Worm (Caenorhabditis elegans): ENCODE results near the gene act-4.

Gene act-4

ce11 chrX:4969228-4969627, 8.8 kb downstream of the act-4 start, which contains the start of gene M03F4.6:
Gene M03F4.6, minus strand, starts transcription at chrX:4969328.
- peak; percentile 57 for TF ChIP-seq php-3 (GFP tag; IDR thresholded peaks at IDR 0.05)
- peak; percentile 64; the same call in 1 of the 2 replicates for TF ChIP-seq tra-1 (GFP tag; IDR thresholded peaks at IDR 0.05)
- TF ChIP-seq sdz-12 (GFP tag; optimal IDR thresholded peaks at IDR 0.05) = no peak
- TF ChIP-seq jun-1 (tag; optimal IDR thresholded peaks at IDR 0.05) = no peak
- peak; percentile 92 for TF ChIP-seq zfp-3 (GFP tag; conservative IDR thresholded peaks at IDR 0.05)
- peak in 1 of 2 experiments; percentile 56 for TF ChIP-seq lsy-2 (tag; optimal IDR thresholded peaks at IDR 0.05)
- TF ChIP-seq lin-29 (GFP tag; IDR thresholded peaks at IDR 0.05) = 0 out of 2 replicates have a peak, but pooled peaks have one; percentile 23
- TF ChIP-seq lin-38 (GFP tag; IDR thresholded peaks at IDR 0.05) = peak; percentile 43
- peak; percentile 42 for TF ChIP-seq dmd-6 (GFP tag; IDR thresholded peaks at IDR 0.05)
- TF ChIP-seq duxl-1 (tag; optimal IDR thresholded peaks at IDR 0.05; ENCODE audit: poor library complexity) = peak; percentile 63
- TF ChIP-seq dve-1 (tag; optimal IDR thresholded peaks at IDR 0.05; ENCODE audit: insufficient read depth) = peak; percentile 41
- TF ChIP-seq ceh-20 (GFP tag; IDR thresholded peaks at IDR 0.05) = peak; percentile 37; the same call in 1 of the 2 replicates
- TF ChIP-seq nhr-42 (GFP tag; IDR thresholded peaks at IDR 0.05) = 0 out of 2 replicates have a peak, but pooled peaks have one; percentile 58
- TF ChIP-seq pqm-1 (tag; optimal IDR thresholded peaks at IDR 0.05) = no peak
- TF ChIP-seq T26A8.4 (GFP tag; IDR thresholded peaks at IDR 0.05) = peak; percentile 87
- TF ChIP-seq mxl-3 (GFP tag; optimal IDR thresholded peaks at IDR 0.05) = peak; percentile 57
- no peak for TF ChIP-seq mdl-1 (tag; optimal IDR thresholded peaks at IDR 0.05)
- peak; percentile 55; the same call in 1 of the 2 replicates for TF ChIP-seq hmg-1.1 (GFP tag; IDR thresholded peaks at IDR 0.05)
- peak; percentile 22 for TF ChIP-seq mep-1 (tag; optimal IDR thresholded peaks at IDR 0.05)
- peak; percentile 88 for TF ChIP-seq aha-1 (tag)
- 0 out of 2 replicates have a peak, but pooled peaks have one; percentile 46 for TF ChIP-seq mdt-29 (GFP tag; IDR thresholded peaks at IDR 0.05)
- peak; percentile 1 for TF ChIP-seq lin-13 (GFP tag; optimal IDR thresholded peaks at IDR 0.05)
- no peak for TF ChIP-seq F37D6.2 (tag; optimal IDR thresholded peaks at IDR 0.05)
- TF ChIP-seq nhr-102 (tag; optimal IDR thresholded peaks at IDR 0.05) = peak; percentile 46
- TF ChIP-seq arid-1 (GFP tag; conservative IDR thresholded peaks at IDR 0.05) = peak; percentile 59
- TF ChIP-seq ctbp-1 (GFP tag; IDR thresholded peaks at IDR 0.05) = no peak
- TF ChIP-seq spr-1 (tag; optimal IDR thresholded peaks at IDR 0.05) = no peak
- peak; percentile 65 for TF ChIP-seq Y75B8A.6 (GFP tag; IDR thresholded peaks at IDR 0.05)
- peak; percentile 3 for TF ChIP-seq mes-2 (tag; optimal IDR thresholded peaks at IDR 0.05; ENCODE audit: poor library complexity, severe bottlenecking)
- TF ChIP-seq hlh-11 (tag; optimal IDR thresholded peaks at IDR 0.05) = peak; percentile 62
- peak; percentile 2 for TF ChIP-seq T20F7.1 (GFP tag; optimal IDR thresholded peaks at IDR 0.05)
- peak; percentile 53 to 56 for TF ChIP-seq daf-16 (GFP tag; optimal IDR thresholded peaks at IDR 0.05)
- no peak for TF ChIP-seq daf-16 (tag; optimal IDR thresholded peaks at IDR 0.05)
- TF ChIP-seq nhr-25 (tag; optimal IDR thresholded peaks at IDR 0.05; ENCODE audit: borderline replicate concordance, insufficient read depth) = peak; percentile 4
- TF ChIP-seq R02D3.7 (tag; optimal IDR thresholded peaks at IDR 0.05) = no peak

ce11 chrX:4970863-4971345, 10.5 kb downstream of the act-4 start, which contains the start of gene calu-1:
Gene calu-1, minus strand, starts transcription at chrX:4970913.
- TF ChIP-seq aha-1 (tag) (peak; percentile 43), lin-1 (GFP tag; IDR thresholded peaks at IDR 0.05) (peak; percentile 39; the same call in 1 of the 2 replicates), T20F7.1 (GFP tag; optimal IDR thresholded peaks at IDR 0.05) (peak; percentile 32), hmg-1.1 (GFP tag; IDR thresholded peaks at IDR 0.05) (no peak), dve-1 (tag; optimal IDR thresholded peaks at IDR 0.05; ENCODE audit: insufficient read depth) (peak; percentile 6), unc-62 (GFP tag; optimal IDR thresholded peaks at IDR 0.05 in 1 of 2) (peak; percentile 12 to 36), unc-62 (tag; optimal IDR thresholded peaks at IDR 0.05) (no peak), daf-16 (GFP tag; optimal IDR thresholded peaks at IDR 0.05) (peak in 1 of 2 experiments; percentile 5), daf-16 (tag; optimal IDR thresholded peaks at IDR 0.05) (peak; percentile 18), sdz-12 (GFP tag; optimal IDR thresholded peaks at IDR 0.05) (no peak), pha-4 (GFP tag; IDR thresholded peaks at IDR 0.05) (peak; percentile 53; the same call in 1 of the 2 replicates), pha-4 (tag; optimal IDR thresholded peaks at IDR 0.05) (no peak), nhr-41 (GFP tag; IDR thresholded peaks at IDR 0.05) (no peak), dmd-6 (GFP tag; IDR thresholded peaks at IDR 0.05) (peak; percentile 94), php-3 (GFP tag; IDR thresholded peaks at IDR 0.05) (0 out of 2 replicates have a peak, but pooled peaks have one; percentile 32), hlh-11 (tag; optimal IDR thresholded peaks at IDR 0.05) (peak; percentile 6), nhr-237 (tag; optimal IDR thresholded peaks at IDR 0.05) (no peak), lsy-2 (tag; optimal IDR thresholded peaks at IDR 0.05) (no peak), tra-1 (GFP tag; IDR thresholded peaks at IDR 0.05) (peak; percentile 95), mdt-29 (GFP tag; IDR thresholded peaks at IDR 0.05) (peak; percentile 54; the same call in 1 of the 2 replicates)
